Worm (Caenorhabditis elegans) whole organism, L4/young adult: ENCODE results near the gene col-73.

ENCODE experiments used
- W03F9.2 ChIP-seq: fragments of 150-350 bp; optimal IDR thresholded peaks from 2 replicates; lab custom pipeline; 2014; ENCODE audit warnings: missing biosample characterization, missing genetic modification characterization
- dao-5 ChIP-seq: sonication (generic microtip); optimal IDR thresholded peaks from 2 replicates; lab custom pipeline; 2016; ENCODE audit warnings: missing genotype, missing genetic modification characterization, moderate library complexity, missing compliant biosample characterization
- him-1 ChIP-seq: sonication (generic microtip); optimal IDR thresholded peaks from 2 replicates; lab custom pipeline; 2016; ENCODE audit warnings: missing genotype, missing genetic modification reagents, missing genetic modification characterization, missing compliant biosample characterization

- no peak for TF ChIP-seq him-1
- TF ChIP-seq W03F9.2 (tag; lab: Kevin White, UChicago) = no peak
- TF ChIP-seq dao-5 = no peak
Observed at ce11 chrII:4915572-4915971, 42.6 kb upstream of the col-73 start.
